Worm (Caenorhabditis elegans) whole organism, mixed stage, embryonic: ENCODE data around the gene ippk-1.

Experiments
- ces-1 ChIP-seq: fragments of 150-350 bp; optimal IDR thresholded peaks from 2 replicates; lab custom pipeline; 2014; ENCODE audit warnings: missing biosample characterization, missing genetic modification reagents, missing genetic modification characterization
- elt-1 ChIP-seq: sonication (generic microtip); optimal IDR thresholded peaks from 2 replicates; lab custom pipeline; 2017; ENCODE audit warnings: missing genetic modification characterization, mild to moderate bottlenecking, missing compliant biosample characterization, antibody characterized with exemption, moderate library complexity, borderline replicate concordance; ENCODE audit not compliant: insufficient read depth
- nhr-237 ChIP-seq: fragments of 150-350 bp; optimal IDR thresholded peaks from 2 replicates; lab custom pipeline; 2014; ENCODE audit warnings: missing biosample characterization, missing genetic modification characterization
- zip-8 ChIP-seq: fragments of 150-350 bp; optimal IDR thresholded peaks from 2 replicates; lab custom pipeline; 2014; ENCODE audit warnings: missing biosample characterization, missing genetic modification characterization
- ztf-11 ChIP-seq: fragments of 150-350 bp; optimal IDR thresholded peaks from 2 replicates; lab custom pipeline; 2014; ENCODE audit warnings: missing biosample characterization, missing genetic modification characterization

DNA sequence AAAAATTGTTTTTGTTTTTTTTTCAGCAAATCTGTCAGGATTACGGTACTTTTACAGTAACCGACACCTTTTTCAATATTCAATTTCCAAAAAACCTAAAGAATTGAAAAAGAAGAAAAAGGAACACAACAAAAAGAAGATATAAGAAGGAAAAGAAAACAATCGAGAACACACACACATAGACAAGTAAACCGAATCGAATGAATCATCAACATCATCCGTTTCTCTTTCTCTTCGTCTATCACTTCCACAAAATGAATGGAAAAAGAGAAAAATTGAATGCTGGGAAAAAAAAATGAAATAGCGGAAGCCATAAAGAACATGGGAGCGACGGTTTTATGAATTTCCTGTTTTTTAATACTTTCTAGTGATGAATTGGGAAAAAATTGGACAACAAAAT is 38.7 kb downstream of the ippk-1 start:
- no peak for TF ChIP-seq elt-1 (tag; lab: Kevin White, UChicago)
- TF ChIP-seq ztf-11 (tag; lab: Kevin White, UChicago): no peak
- TF ChIP-seq nhr-237: no peak
- TF ChIP-seq zip-8: no peak
- TF ChIP-seq ces-1 (GFP tag; lab: Kevin White, UChicago): no peak
